Fruit fly (Drosophila melanogaster): ENCODE data around the gene PolZ2.

PolZ2 gene

dm6 chr3R:5588573-5588972 lies at the start of gene PolZ2:
PolZ2 (plus strand) TSS chr3R:5588873.
- TF ChIP-seq h (optimal IDR thresholded peaks at IDR 0.05) (no peak), Sin3A (optimal IDR thresholded peaks at IDR 0.05) (no peak), Myc (optimal IDR thresholded peaks at IDR 0.05) (no peak)

- no peak for TF ChIP-seq psq (optimal IDR thresholded peaks at IDR 0.05)
- no peak for TF ChIP-seq Sin3A (optimal IDR thresholded peaks at IDR 0.05)
- TF ChIP-seq ttk (optimal IDR thresholded peaks at IDR 0.05), result no peak
- TF ChIP-seq Myc (optimal IDR thresholded peaks at IDR 0.05), result no peak
- no peak for TF ChIP-seq insv (optimal IDR thresholded peaks at IDR 0.05)
- TF ChIP-seq h (optimal IDR thresholded peaks at IDR 0.05), result no peak
These were observed 41.2 kb upstream of the PolZ2 start, which contains the start of gene CG2519 for dm6 chr3R:5547464-5547943. CG2519 (minus strand) TSS chr3R:5547775.

- TF ChIP-seq Myc (optimal IDR thresholded peaks at IDR 0.05) (no peak), insv (optimal IDR thresholded peaks at IDR 0.05) (no peak), Sin3A (optimal IDR thresholded peaks at IDR 0.05) (no peak), ttk (optimal IDR thresholded peaks at IDR 0.05) (no peak), h (optimal IDR thresholded peaks at IDR 0.05) (no peak), psq (optimal IDR thresholded peaks at IDR 0.05) (no peak)
These were observed 38.2 kb upstream of the PolZ2 start for dm6 chr3R:5550452-5550851.

dm6 chr3R:5551068-5551467 lies 37.6 kb upstream of the PolZ2 start, which contains the start of gene mia:
mia (minus strand) TSS chr3R:5551168.
- TF ChIP-seq h (optimal IDR thresholded peaks at IDR 0.05) (no peak), Myc (optimal IDR thresholded peaks at IDR 0.05) (no peak), psq (optimal IDR thresholded peaks at IDR 0.05) (no peak), Sin3A (optimal IDR thresholded peaks at IDR 0.05) (no peak), insv (optimal IDR thresholded peaks at IDR 0.05) (no peak), ttk (optimal IDR thresholded peaks at IDR 0.05) (no peak)

- TF ChIP-seq h (optimal IDR thresholded peaks at IDR 0.05) (no peak), psq (optimal IDR thresholded peaks at IDR 0.05) (no peak), Myc (optimal IDR thresholded peaks at IDR 0.05) (no peak), ttk (optimal IDR thresholded peaks at IDR 0.05) (no peak)
These were observed 37.1 kb upstream of the PolZ2 start for dm6 chr3R:5551593-5551992.

dm6 chr3R:5554082-5554481 lies 34.6 kb upstream of the PolZ2 start, which contains the start of gene Pcmt:
Pcmt (minus strand) TSS chr3R:5554316.
- no peak for TF ChIP-seq h (optimal IDR thresholded peaks at IDR 0.05)
- TF ChIP-seq Sin3A (optimal IDR thresholded peaks at IDR 0.05), result no peak
- TF ChIP-seq insv (optimal IDR thresholded peaks at IDR 0.05), result no peak
- no peak for TF ChIP-seq ttk (optimal IDR thresholded peaks at IDR 0.05)
- no peak for TF ChIP-seq Myc (optimal IDR thresholded peaks at IDR 0.05)
- TF ChIP-seq psq (optimal IDR thresholded peaks at IDR 0.05), result no peak

- TF ChIP-seq psq (optimal IDR thresholded peaks at IDR 0.05) (no peak), insv (optimal IDR thresholded peaks at IDR 0.05) (no peak), Myc (optimal IDR thresholded peaks at IDR 0.05) (no peak), ttk (optimal IDR thresholded peaks at IDR 0.05) (no peak), Sin3A (optimal IDR thresholded peaks at IDR 0.05) (no peak), h (optimal IDR thresholded peaks at IDR 0.05) (no peak)
These were observed 33.8 kb upstream of the PolZ2 start, which contains the start of gene Snm1 for dm6 chr3R:5554852-5555251. Snm1 (plus strand) TSS chr3R:5555084.

- TF ChIP-seq insv (optimal IDR thresholded peaks at IDR 0.05), result no peak
These were observed 25.7 kb upstream of the PolZ2 start for dm6 chr3R:5562956-5563355.

- TF ChIP-seq Myc (optimal IDR thresholded peaks at IDR 0.05) (no peak), ttk (optimal IDR thresholded peaks at IDR 0.05) (no peak), psq (optimal IDR thresholded peaks at IDR 0.05) (no peak), h (optimal IDR thresholded peaks at IDR 0.05) (no peak), Sin3A (optimal IDR thresholded peaks at IDR 0.05) (no peak), insv (optimal IDR thresholded peaks at IDR 0.05) (no peak)
These were observed 25.3 kb upstream of the PolZ2 start, which contains the start of gene Pi4KIIalpha for dm6 chr3R:5563420-5563819. Pi4KIIalpha (minus strand) TSS chr3R:5563652.

- TF ChIP-seq insv (optimal IDR thresholded peaks at IDR 0.05), result no peak
These were observed 23.9 kb upstream of the PolZ2 start, which contains the start of the genes CG14671 and CG12746 for dm6 chr3R:5564775-5565190. CG14671 (minus strand) TSS chr3R:5564815. CG12746 (plus strand) TSS chr3R:5564865.

- TF ChIP-seq psq (optimal IDR thresholded peaks at IDR 0.05) (no peak), Sin3A (optimal IDR thresholded peaks at IDR 0.05) (no peak), Myc (optimal IDR thresholded peaks at IDR 0.05) (no peak), ttk (optimal IDR thresholded peaks at IDR 0.05) (no peak), insv (optimal IDR thresholded peaks at IDR 0.05) (no peak), h (optimal IDR thresholded peaks at IDR 0.05) (no peak)
These were observed 23.1 kb upstream of the PolZ2 start for dm6 chr3R:5565623-5566022.

dm6 chr3R:5568590-5568989 lies 20.1 kb upstream of the PolZ2 start, which contains the start of the genes CG2931 and Rheb:
CG2931 (minus strand) TSS chr3R:5568615.
Rheb (plus strand) TSS chr3R:5568921.
- TF ChIP-seq psq (optimal IDR thresholded peaks at IDR 0.05) (no peak), insv (optimal IDR thresholded peaks at IDR 0.05) (no peak), ttk (optimal IDR thresholded peaks at IDR 0.05) (no peak), h (optimal IDR thresholded peaks at IDR 0.05) (no peak), Sin3A (optimal IDR thresholded peaks at IDR 0.05) (no peak), Myc (optimal IDR thresholded peaks at IDR 0.05) (no peak)

- no peak for TF ChIP-seq insv (optimal IDR thresholded peaks at IDR 0.05)
- TF ChIP-seq h (optimal IDR thresholded peaks at IDR 0.05), result no peak
These were observed 17.8 kb upstream of the PolZ2 start, which contains the start of gene CRMP for dm6 chr3R:5570635-5571436. CRMP (plus strand) TSS chr3R:5571108.
